Fruit fly (Drosophila melanogaster): ENCODE measurements around the gene phol.

Gene phol

dm6 chr3L:9455819-9456388 is at the start of gene phol, which contains the start of gene CG3552:
TSS of gene phol (minus strand) at chr3L:9456281.
TSS of gene CG3552 (plus strand) at chr3L:9456318.
- peak in 1 of 2 experiments; percentile 23 for TF ChIP-seq CTCF (optimal IDR thresholded peaks at IDR 0.05)
- TF ChIP-seq CG8478 (optimal IDR thresholded peaks at IDR 0.05) = no peak

- TF ChIP-seq CTCF (optimal IDR thresholded peaks at IDR 0.05) = no peak
- no peak for TF ChIP-seq CG8478 (optimal IDR thresholded peaks at IDR 0.05)
Measured at dm6 chr3L:9505713-9506062, 49.6 kb upstream of the phol start.

- TF ChIP-seq CG8478 (optimal IDR thresholded peaks at IDR 0.05) (no peak), CTCF (optimal IDR thresholded peaks at IDR 0.05) (no peak)
Measured at dm6 chr3L:9505007-9505712, 49.1 kb upstream of the phol start, which contains the start of gene path. TSS of gene path (minus strand) at chr3L:9505328.

dm6 chr3L:9504530-9504929 is 48.4 kb upstream of the phol start:
- TF ChIP-seq CTCF (optimal IDR thresholded peaks at IDR 0.05) = no peak
- TF ChIP-seq CG8478 (optimal IDR thresholded peaks at IDR 0.05) = no peak

- TF ChIP-seq CTCF (optimal IDR thresholded peaks at IDR 0.05) (no peak), CG8478 (optimal IDR thresholded peaks at IDR 0.05) (no peak)
Measured at dm6 chr3L:9503552-9504317, 47.7 kb upstream of the phol start.

dm6 chr3L:9502856-9503255 is 46.8 kb upstream of the phol start:
- TF ChIP-seq CG8478 (optimal IDR thresholded peaks at IDR 0.05) = no peak
- no peak for TF ChIP-seq CTCF (optimal IDR thresholded peaks at IDR 0.05)

- TF ChIP-seq CG8478 (optimal IDR thresholded peaks at IDR 0.05) (no peak), CTCF (optimal IDR thresholded peaks at IDR 0.05) (no peak)
Measured at dm6 chr3L:9502294-9502693, 46.2 kb upstream of the phol start.

- no peak for TF ChIP-seq CG8478 (optimal IDR thresholded peaks at IDR 0.05)
- TF ChIP-seq CTCF (optimal IDR thresholded peaks at IDR 0.05) = no peak
Measured at dm6 chr3L:9501298-9501697, 45.2 kb upstream of the phol start.

- TF ChIP-seq CTCF (optimal IDR thresholded peaks at IDR 0.05) (no peak), CG8478 (optimal IDR thresholded peaks at IDR 0.05) (no peak)
Measured at dm6 chr3L:9499919-9500807, 44.1 kb upstream of the phol start.

dm6 chr3L:9497981-9498619 is 42.0 kb upstream of the phol start:
- TF ChIP-seq CTCF (optimal IDR thresholded peaks at IDR 0.05) (no peak), CG8478 (optimal IDR thresholded peaks at IDR 0.05) (no peak)

dm6 chr3L:9497249-9497648 is 41.2 kb upstream of the phol start:
- TF ChIP-seq CTCF (optimal IDR thresholded peaks at IDR 0.05) (no peak), CG8478 (optimal IDR thresholded peaks at IDR 0.05) (no peak)

- TF ChIP-seq CG8478 (optimal IDR thresholded peaks at IDR 0.05) (no peak), CTCF (optimal IDR thresholded peaks at IDR 0.05) (no peak)
Measured at dm6 chr3L:9492115-9492514, 36.0 kb upstream of the phol start, which contains the start of gene CG32037. TSS of gene CG32037 (minus strand) at chr3L:9492215.

dm6 chr3L:9491331-9491730 is 35.2 kb upstream of the phol start:
- no peak for TF ChIP-seq CTCF (optimal IDR thresholded peaks at IDR 0.05)
- no peak for TF ChIP-seq CG8478 (optimal IDR thresholded peaks at IDR 0.05)

dm6 chr3L:9490432-9490831 is 34.4 kb upstream of the phol start:
- TF ChIP-seq CG8478 (optimal IDR thresholded peaks at IDR 0.05) (no peak), CTCF (optimal IDR thresholded peaks at IDR 0.05) (no peak)

Data from S2 (cell line).